Worm (Caenorhabditis elegans): ENCODE results near the gene Y97E10AR.2.

Y97E10AR.2 gene

ce11 chrV:8031121-8031520 is 35.1 kb downstream of the Y97E10AR.2 start, which contains the start of gene vars-1 (continued):
- TF ChIP-seq dsc-1 (tag; optimal IDR thresholded peaks at IDR 0.05) = peak; percentile 51
- TF ChIP-seq ztf-4 (tag; optimal IDR thresholded peaks at IDR 0.05) = no peak
- peak; percentile 65 for TF ChIP-seq nhr-85 (tag)
- no peak for TF ChIP-seq unc-98 (GFP tag; IDR thresholded peaks at IDR 0.05)
- TF ChIP-seq mef-2 (tag; optimal IDR thresholded peaks at IDR 0.05) = no peak
- TF ChIP-seq egl-27 (tag; optimal IDR thresholded peaks at IDR 0.05) = no peak
- TF ChIP-seq mep-1 (tag; optimal IDR thresholded peaks at IDR 0.05) = no peak
- peak; percentile 74 to 84 for TF ChIP-seq lsy-2 (tag; optimal IDR thresholded peaks at IDR 0.05)
- TF ChIP-seq ceh-82 (tag; optimal IDR thresholded peaks at IDR 0.05) = peak in 2 of 3 experiments; percentile 47 to 69
- no peak for TF ChIP-seq efl-3 (GFP tag; optimal IDR thresholded peaks at IDR 0.05)
- TF ChIP-seq mdl-1 (tag; optimal IDR thresholded peaks at IDR 0.05) = peak in 1 of 2 experiments; percentile 7
- peak; percentile 57 for TF ChIP-seq skn-1 (tag; optimal IDR thresholded peaks at IDR 0.05)
- no peak for TF ChIP-seq sup-37 (GFP tag; optimal IDR thresholded peaks at IDR 0.05)
- TF ChIP-seq aly-2 (tag; optimal IDR thresholded peaks at IDR 0.05) = peak; percentile 0
- TF ChIP-seq elt-2 (tag; optimal IDR thresholded peaks at IDR 0.05) = peak; percentile 10
- peak; percentile 6 for TF ChIP-seq lin-39 (tag; optimal IDR thresholded peaks at IDR 0.05)
- no peak for TF ChIP-seq nhr-76 (tag; optimal IDR thresholded peaks at IDR 0.05)
- peak; percentile 58 for TF ChIP-seq xbp-1 (tag; optimal IDR thresholded peaks at IDR 0.05)
- no peak for TF ChIP-seq vab-15 (tag; optimal IDR thresholded peaks at IDR 0.05)
- TF ChIP-seq lin-15B (tag; optimal IDR thresholded peaks at IDR 0.05) = peak; percentile 40
- TF ChIP-seq unc-62 (GFP tag; optimal IDR thresholded peaks at IDR 0.05) = no peak
- TF ChIP-seq blmp-1 (tag; optimal IDR thresholded peaks at IDR 0.05) = peak; percentile 70
- TF ChIP-seq zip-4 (GFP tag; optimal IDR thresholded peaks at IDR 0.05) = no peak
- TF ChIP-seq jun-1 (tag; optimal IDR thresholded peaks at IDR 0.05) = no peak
- no peak for TF ChIP-seq ama-1 (optimal IDR thresholded peaks at IDR 0.05)
- TF ChIP-seq C16A3.4 (tag; optimal IDR thresholded peaks at IDR 0.05) = peak; percentile 67
- no peak for TF ChIP-seq aha-1 (tag; optimal IDR thresholded peaks at IDR 0.05)
- TF ChIP-seq hlh-4 (tag; optimal IDR thresholded peaks at IDR 0.05) = no peak
- TF ChIP-seq ces-1 (GFP tag; optimal IDR thresholded peaks at IDR 0.05) = no peak
- TF ChIP-seq nhr-28 (tag; optimal IDR thresholded peaks at IDR 0.05) = no peak
- no peak for TF ChIP-seq zag-1 (tag; optimal IDR thresholded peaks at IDR 0.05)
- TF ChIP-seq fkh-8 (tag; optimal IDR thresholded peaks at IDR 0.05) = no peak
- peak; percentile 23; the same call in 1 of the 2 replicates for TF ChIP-seq isw-1 (GFP tag; IDR thresholded peaks at IDR 0.05)
- peak; percentile 70 for TF ChIP-seq nhr-47 (tag; optimal IDR thresholded peaks at IDR 0.05)
- TF ChIP-seq lir-3 (tag; optimal IDR thresholded peaks at IDR 0.05; ENCODE audit: poor library complexity) = no peak
- TF ChIP-seq nhr-71 (tag; optimal IDR thresholded peaks at IDR 0.05) = peak; percentile 74
- TF ChIP-seq C04F5.9 (tag; optimal IDR thresholded peaks at IDR 0.05) = no peak
- no peak for TF ChIP-seq lin-14 (GFP tag; optimal IDR thresholded peaks at IDR 0.05)
- no peak for TF ChIP-seq ceh-88 (GFP tag; IDR thresholded peaks at IDR 0.05)
- peak; percentile 18 for TF ChIP-seq fos-1 (tag; optimal IDR thresholded peaks at IDR 0.05)
- TF ChIP-seq ceh-8 (GFP tag; optimal IDR thresholded peaks at IDR 0.05) = no peak
- no peak for TF ChIP-seq nhr-84 (tag; optimal IDR thresholded peaks at IDR 0.05)
- peak; percentile 51 for TF ChIP-seq nhr-77 (tag; optimal IDR thresholded peaks at IDR 0.05)
- TF ChIP-seq F16B12.6 (tag; optimal IDR thresholded peaks at IDR 0.05) = peak; percentile 52
- peak; percentile 71 for TF ChIP-seq nhr-20 (tag; optimal IDR thresholded peaks at IDR 0.05)
- no peak for TF ChIP-seq grh-1 (GFP tag; IDR thresholded peaks at IDR 0.05)
- TF ChIP-seq tlp-1 (tag; optimal IDR thresholded peaks at IDR 0.05) = no peak
- peak; percentile 48 for TF ChIP-seq irx-1 (tag; optimal IDR thresholded peaks at IDR 0.05)
- no peak for TF ChIP-seq sox-4 (tag; optimal IDR thresholded peaks at IDR 0.05)
- TF ChIP-seq C34B4.2 (tag; optimal IDR thresholded peaks at IDR 0.05) = no peak
- no peak for TF ChIP-seq pax-3 (tag; optimal IDR thresholded peaks at IDR 0.05)
- TF ChIP-seq nhr-237 (tag; optimal IDR thresholded peaks at IDR 0.05) = no peak
- TF ChIP-seq snu-23 (GFP tag; optimal IDR thresholded peaks at IDR 0.05) = peak; percentile 75
